Worm (Caenorhabditis elegans) whole organism, midembryonic: Measurements from ENCODE around the gene Y47D3A.14.

Experiments used
- T22C8.4 ChIP-seq: fragments of 200-800 bp; sonication (Bioruptor generic); IDR thresholded peaks from 2 replicates; pipeline ENCODE4 v1.3.6; 2022; ENCODE audit warnings: missing genetic modification characterization, missing compliant biosample characterization
- flt-1 ChIP-seq: fragments of 200-800 bp; sonication (Bioruptor generic); IDR thresholded peaks from 2 replicates; pipeline ENCODE4 v1.3.6; 2022; ENCODE audit warnings: missing genetic modification characterization, missing compliant biosample characterization
- klf-2 ChIP-seq: fragments of 200-800 bp; sonication (Bioruptor generic); conservative IDR thresholded peaks from 2 replicates; pipeline ENCODE4 v1.3.6; 2022; ENCODE audit warnings: missing genetic modification reagents, missing genetic modification characterization, missing compliant biosample characterization
- ref-1 ChIP-seq: fragments of 200-800 bp; sonication (Bioruptor generic); conservative IDR thresholded peaks from 2 replicates; pipeline ENCODE4 v1.3.6; 2022; ENCODE audit warnings: missing genetic modification reagents, missing genetic modification characterization, missing compliant biosample characterization
- tab-1 ChIP-seq: fragments of 200-800 bp; sonication (Bioruptor generic); IDR thresholded peaks from 2 replicates; pipeline ENCODE4 v1.3.6; 2022; ENCODE audit warnings: missing genetic modification characterization, missing compliant biosample characterization
- ztf-23 ChIP-seq: fragments of 200-800 bp; sonication (Bioruptor generic); IDR thresholded peaks from 2 replicates; pipeline ENCODE4 v1.3.6; 2022; ENCODE audit warnings: missing genetic modification reagents, missing genetic modification characterization, missing compliant biosample characterization
- ztf-29 ChIP-seq: fragments of 200-800 bp; sonication (Bioruptor generic); IDR thresholded peaks from 2 replicates; pipeline ENCODE4 v1.3.6; 2022; ENCODE audit warnings: missing genetic modification reagents, missing genetic modification characterization, missing compliant biosample characterization

- TF ChIP-seq T22C8.4 (GFP tag; lab: Robert Waterston, UW) (no peak), flt-1 (GFP tag; lab: Robert Waterston, UW) (no peak), ztf-29 (peak; percentile 36; the same call in 1 of the 2 replicates), ref-1 (GFP tag; lab: Robert Waterston, UW) (no peak), ztf-23 (no peak), klf-2 (no peak), tab-1 (no peak)
These were observed 28.8 kb downstream of the Y47D3A.14 start for ce11 chrIII:11207825-11208224.
